Worm (Caenorhabditis elegans): ENCODE measurements around the gene M01H9.10.

M01H9.10 gene

DNA sequence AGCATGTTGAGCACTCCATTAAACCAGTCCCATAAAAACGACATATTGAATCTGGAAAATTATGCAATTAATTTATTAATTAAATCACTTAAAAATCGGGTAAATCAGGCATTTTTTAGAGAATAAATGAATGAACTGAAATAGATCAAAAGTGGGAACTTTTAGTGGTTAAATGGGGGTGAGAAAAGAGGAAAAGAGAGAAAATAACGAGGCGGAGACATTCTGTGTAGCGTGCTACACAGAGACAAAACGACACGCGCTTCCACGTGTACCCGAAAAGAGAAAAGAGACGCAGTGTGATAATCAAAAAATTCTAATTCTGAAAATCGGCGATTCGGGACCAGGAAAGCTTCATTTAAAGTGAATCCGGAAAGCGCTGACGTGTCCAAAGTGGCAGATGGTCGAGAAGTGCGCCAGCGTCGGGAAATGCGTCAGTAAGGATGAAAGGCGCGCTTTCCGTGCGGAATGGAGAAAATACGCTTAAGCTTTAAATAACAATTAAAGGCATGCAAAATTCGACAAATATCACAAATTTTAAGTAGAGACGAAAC lies 33.4 kb upstream of the M01H9.10 start, which contains the start of gene sar-1 (continued):
- TF ChIP-seq F39B2.1 (GFP tag; IDR thresholded peaks at IDR 0.05) (no peak), ceh-91 (GFP tag; IDR thresholded peaks at IDR 0.05) (0 out of 2 replicates have a peak, but pooled peaks have one; percentile 43), nfyb-1 (GFP tag; IDR thresholded peaks at IDR 0.05) (peak; percentile 65), B0019.2 (GFP tag; conservative IDR thresholded peaks at IDR 0.05) (no peak), T07F8.4 (tag; optimal IDR thresholded peaks at IDR 0.05) (no peak), attf-6 (GFP tag; IDR thresholded peaks at IDR 0.05) (peak; percentile 62; the same call in 1 of the 2 replicates), Y56A3A.18 (GFP tag; IDR thresholded peaks at IDR 0.05) (peak; percentile 40; the same call in 1 of the 2 replicates), lin-35 (GFP tag; optimal IDR thresholded peaks at IDR 0.05) (peak in 2 of 3 experiments; percentile 43 to 76), F52B5.7 (tag; optimal IDR thresholded peaks at IDR 0.05) (no peak), aptf-2 (GFP tag; conservative IDR thresholded peaks at IDR 0.05) (no peak), T26A5.8 (tag; optimal IDR thresholded peaks at IDR 0.05) (no peak), snpc-1.1 (tag; optimal IDR thresholded peaks at IDR 0.05; ENCODE audit: insufficient read depth) (no peak), pbrm-1 (GFP tag; IDR thresholded peaks at IDR 0.05) (peak; percentile 79), hlh-26 (GFP tag; conservative IDR thresholded peaks at IDR 0.05) (no peak), ztf-26 (tag; optimal IDR thresholded peaks at IDR 0.05) (peak; percentile 51), F37B4.10 (GFP tag; IDR thresholded peaks at IDR 0.05) (no peak), tlf-1 (GFP tag; optimal IDR thresholded peaks at IDR 0.05) (peak; percentile 81), F57C9.4 (tag; optimal IDR thresholded peaks at IDR 0.05) (no peak), C06A6.2 (GFP tag; conservative IDR thresholded peaks at IDR 0.05) (0 out of 2 replicates have a peak, but pooled peaks have one; percentile 34), B0261.1 (tag; optimal IDR thresholded peaks at IDR 0.05) (no peak), lsy-27 (tag; optimal IDR thresholded peaks at IDR 0.05; ENCODE audit: borderline replicate concordance, insufficient read depth) (no peak), akir-1 (GFP tag; optimal IDR thresholded peaks at IDR 0.05) (no peak), cebp-2 (GFP tag; IDR thresholded peaks at IDR 0.05) (no peak), zim-3 (tag; optimal IDR thresholded peaks at IDR 0.05) (no peak), F55B11.4 (tag; optimal IDR thresholded peaks at IDR 0.05; ENCODE audit: borderline replicate concordance, insufficient read depth) (no peak), ztf-22 (GFP tag; optimal IDR thresholded peaks at IDR 0.05) (no peak), F49E8.2 (tag; optimal IDR thresholded peaks at IDR 0.05; ENCODE audit: insufficient read depth) (no peak), D2030.7 (GFP tag; IDR thresholded peaks at IDR 0.05) (peak; percentile 66), mes-4 (tag; optimal IDR thresholded peaks at IDR 0.05) (no peak), B0035.1 (tag; optimal IDR thresholded peaks at IDR 0.05) (no peak), mcd-1 (GFP tag; IDR thresholded peaks at IDR 0.05) (peak; percentile 88), hlh-12 (tag; optimal IDR thresholded peaks at IDR 0.05) (no peak), ekl-4 (GFP tag; IDR thresholded peaks at IDR 0.05) (peak; percentile 68), sptf-2 (GFP tag; optimal IDR thresholded peaks at IDR 0.05) (no peak), hrde-1 (tag; optimal IDR thresholded peaks at IDR 0.05; ENCODE audit: borderline replicate concordance) (no peak), bed-1 (GFP tag; IDR thresholded peaks at IDR 0.05) (no peak), ceh-27 (GFP tag; optimal IDR thresholded peaks at IDR 0.05) (peak; percentile 16), snpc-1.3 (tag; optimal IDR thresholded peaks at IDR 0.05; ENCODE audit: insufficient read depth) (no peak), mel-28 (tag; optimal IDR thresholded peaks at IDR 0.05; ENCODE audit: borderline replicate concordance) (no peak), egl-44 (GFP tag; IDR thresholded peaks at IDR 0.05) (peak; percentile 55; the same call in 1 of the 2 replicates), C17E4.6 (GFP tag; IDR thresholded peaks at IDR 0.05) (peak; percentile 33; the same call in 1 of the 2 replicates), Y95B8A.8 (GFP tag; IDR thresholded peaks at IDR 0.05) (no peak), lsl-1 (GFP tag; optimal IDR thresholded peaks at IDR 0.05) (peak; percentile 61), xnd-1 (tag; optimal IDR thresholded peaks at IDR 0.05) (peak; percentile 58), ets-4 (GFP tag; optimal IDR thresholded peaks at IDR 0.05) (no peak), mxl-1 (tag; optimal IDR thresholded peaks at IDR 0.05) (no peak), egrh-3 (GFP tag; IDR thresholded peaks at IDR 0.05) (no peak)
